Worm (Caenorhabditis elegans): ENCODE data around the gene F46C8.8.

The F46C8.8 gene

DNA sequence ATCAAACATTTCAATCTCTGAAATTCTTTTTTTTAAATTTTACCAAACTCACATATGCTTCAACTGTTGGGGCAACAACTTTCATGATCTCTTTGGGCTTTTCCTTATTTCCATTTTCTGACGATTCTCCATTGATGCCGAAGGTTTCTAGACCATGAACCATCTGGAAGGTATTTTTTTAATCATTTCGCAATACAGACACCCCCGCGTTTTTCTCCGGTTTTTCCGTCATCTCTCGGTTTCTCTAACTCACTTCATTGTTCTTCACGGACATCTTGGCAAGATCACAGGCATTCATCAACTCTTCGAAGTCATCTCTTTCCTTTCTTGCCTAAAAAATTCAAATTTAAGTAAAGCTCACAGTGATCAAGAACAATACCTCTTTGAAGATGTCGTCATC, 18.9 kb upstream of the F46C8.8 start:
- TF ChIP-seq W03F9.2 (tag; optimal IDR thresholded peaks at IDR 0.05) (no peak), him-1 (tag; optimal IDR thresholded peaks at IDR 0.05) (no peak), dao-5 (tag; optimal IDR thresholded peaks at IDR 0.05) (no peak)

DNA sequence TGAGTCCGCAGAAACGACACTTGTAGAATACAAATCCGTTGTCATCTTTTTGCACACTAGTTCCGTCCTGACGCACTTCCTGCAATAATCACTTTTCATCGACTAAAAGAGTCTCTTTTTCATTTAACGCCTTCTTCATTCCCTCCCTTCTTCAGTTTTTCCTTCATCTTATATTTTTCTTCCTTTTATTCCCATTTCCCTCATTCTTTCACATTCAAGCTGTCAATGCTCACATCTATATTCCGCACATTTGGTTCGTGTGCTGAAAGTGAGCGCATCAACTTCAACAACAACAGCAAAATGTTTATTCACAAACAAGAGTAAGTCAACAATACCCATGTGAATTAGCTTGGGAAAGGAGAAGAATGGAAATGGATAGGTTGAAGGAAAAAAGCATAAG, 17.8 kb upstream of the F46C8.8 start, which contains the start of gene pcyt-1:
pcyt-1 (plus strand) TSS at position 301 of the 400 bp plus-strand sequence.
- TF ChIP-seq dao-5 (tag; optimal IDR thresholded peaks at IDR 0.05), result no peak
- no peak for TF ChIP-seq W03F9.2 (tag; optimal IDR thresholded peaks at IDR 0.05)
- TF ChIP-seq him-1 (tag; optimal IDR thresholded peaks at IDR 0.05), result no peak

DNA sequence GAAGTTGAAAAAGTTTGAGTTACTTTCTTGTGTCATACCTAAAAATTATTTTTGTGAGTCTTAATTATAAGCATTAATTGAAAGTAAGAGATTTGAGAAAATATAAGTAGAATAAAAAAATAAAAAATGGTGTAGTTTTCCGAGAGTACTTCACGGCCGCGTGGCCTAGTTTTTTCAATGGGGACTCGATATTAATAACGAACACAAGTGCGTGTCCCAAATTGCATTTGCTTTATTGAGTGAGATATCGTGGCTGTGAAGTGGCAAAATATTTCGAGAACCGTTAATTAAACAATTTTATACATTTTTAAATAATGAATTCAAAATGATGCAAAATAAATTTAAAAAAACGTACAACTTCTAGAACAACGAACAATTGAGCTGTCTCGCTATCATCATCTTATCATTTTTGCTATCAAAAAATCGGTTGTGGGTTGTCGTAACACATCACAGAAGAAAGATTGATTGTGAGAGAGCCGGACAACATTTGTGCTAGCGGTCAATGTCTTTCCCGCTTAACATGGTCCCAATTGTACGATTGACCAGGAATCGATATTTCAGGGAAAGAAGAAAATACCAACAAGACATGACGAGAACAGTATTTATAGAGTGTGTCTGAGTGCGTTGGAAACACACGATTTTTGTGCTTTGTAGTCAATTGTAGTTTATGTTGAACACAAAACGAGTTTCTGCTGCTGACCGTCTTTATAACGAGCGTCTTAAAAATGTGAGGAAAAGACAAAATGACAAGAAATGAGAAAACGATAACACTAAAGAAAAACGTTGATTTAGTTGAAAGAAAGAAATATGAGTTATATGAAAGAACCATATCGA, 15.7 kb upstream of the F46C8.8 start, which contains the start of gene apy-1:
apy-1 (minus strand) TSS at position 38 of the 834 bp plus-strand sequence.
- TF ChIP-seq him-1 (tag; optimal IDR thresholded peaks at IDR 0.05) (no peak), dao-5 (tag; optimal IDR thresholded peaks at IDR 0.05) (no peak), W03F9.2 (tag; optimal IDR thresholded peaks at IDR 0.05) (no peak)

DNA sequence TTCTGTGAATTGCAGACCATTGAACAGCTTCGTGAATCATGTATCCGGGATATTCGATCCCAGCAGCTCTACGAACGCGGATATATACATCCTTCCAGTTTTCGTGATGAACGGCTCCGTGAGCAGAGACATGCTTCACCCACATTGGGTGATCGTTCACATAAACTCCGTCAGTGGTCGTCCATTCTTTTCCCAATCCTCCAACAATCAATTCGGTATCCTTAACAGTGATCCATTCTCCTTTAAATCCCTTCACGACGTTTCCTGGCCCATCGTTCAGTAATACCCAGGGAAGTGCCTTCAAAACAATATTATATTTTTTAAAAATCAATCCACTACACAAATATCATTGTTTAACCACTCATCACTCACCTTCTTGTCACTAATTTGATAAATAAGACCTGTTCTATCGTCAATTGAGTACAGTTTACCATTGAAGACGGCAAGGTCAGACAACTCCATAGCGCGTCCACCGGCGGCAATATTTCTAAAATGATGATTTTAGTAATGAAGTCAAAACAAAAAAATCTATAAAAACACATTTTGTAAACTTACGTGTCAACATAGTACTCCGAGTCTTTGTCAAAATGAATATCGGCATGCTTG, 14.6 kb upstream of the F46C8.8 start:
- TF ChIP-seq him-1 (tag; optimal IDR thresholded peaks at IDR 0.05), result no peak
- no peak for TF ChIP-seq W03F9.2 (tag; optimal IDR thresholded peaks at IDR 0.05)
- no peak for TF ChIP-seq dao-5 (tag; optimal IDR thresholded peaks at IDR 0.05)

DNA sequence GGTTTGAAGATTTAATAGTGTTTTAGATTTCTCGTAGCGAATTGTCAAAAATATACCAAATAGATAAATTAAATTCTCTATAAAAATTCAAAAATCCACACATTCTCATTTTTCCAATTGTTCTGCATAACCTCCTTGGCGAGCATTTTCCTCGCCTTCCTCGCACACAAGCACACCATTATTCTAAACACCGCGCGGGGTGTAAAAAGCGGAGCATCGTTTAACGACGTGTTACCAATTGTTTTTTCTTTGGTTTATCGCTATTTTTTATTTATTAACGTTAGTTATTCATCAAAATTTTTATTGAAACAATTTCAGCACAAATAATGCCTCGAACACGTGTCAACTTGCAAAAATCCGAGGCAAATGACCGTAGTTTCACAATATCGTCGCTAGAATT, 10.8 kb upstream of the F46C8.8 start, which contains the start of gene vps-52:
vps-52 (plus strand) TSS at position 319 of the 400 bp plus-strand sequence.
- no peak for TF ChIP-seq dao-5 (tag; optimal IDR thresholded peaks at IDR 0.05)
- no peak for TF ChIP-seq W03F9.2 (tag; optimal IDR thresholded peaks at IDR 0.05)
- no peak for TF ChIP-seq him-1 (tag; optimal IDR thresholded peaks at IDR 0.05)

DNA sequence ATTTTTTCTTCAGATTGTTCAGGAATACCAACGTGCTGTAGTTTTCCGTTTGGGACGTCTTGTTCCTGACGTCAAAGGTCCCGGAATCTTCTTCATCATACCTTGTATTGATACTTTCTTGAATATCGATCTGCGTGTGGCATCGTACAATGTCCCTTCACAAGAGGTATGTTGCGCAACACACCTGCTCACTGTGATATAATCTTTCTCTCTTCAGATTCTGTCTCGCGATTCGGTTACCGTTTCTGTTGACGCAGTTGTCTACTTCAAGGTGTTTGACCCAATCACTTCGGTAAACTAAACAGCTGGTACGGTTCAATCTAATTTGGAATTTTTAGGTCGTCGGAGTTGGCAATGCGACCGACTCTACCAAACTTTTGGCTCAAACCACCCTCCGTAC, 9.2 kb upstream of the F46C8.8 start:
- TF ChIP-seq dao-5 (tag; optimal IDR thresholded peaks at IDR 0.05) (no peak), him-1 (tag; optimal IDR thresholded peaks at IDR 0.05) (no peak), W03F9.2 (tag; optimal IDR thresholded peaks at IDR 0.05) (no peak)

DNA sequence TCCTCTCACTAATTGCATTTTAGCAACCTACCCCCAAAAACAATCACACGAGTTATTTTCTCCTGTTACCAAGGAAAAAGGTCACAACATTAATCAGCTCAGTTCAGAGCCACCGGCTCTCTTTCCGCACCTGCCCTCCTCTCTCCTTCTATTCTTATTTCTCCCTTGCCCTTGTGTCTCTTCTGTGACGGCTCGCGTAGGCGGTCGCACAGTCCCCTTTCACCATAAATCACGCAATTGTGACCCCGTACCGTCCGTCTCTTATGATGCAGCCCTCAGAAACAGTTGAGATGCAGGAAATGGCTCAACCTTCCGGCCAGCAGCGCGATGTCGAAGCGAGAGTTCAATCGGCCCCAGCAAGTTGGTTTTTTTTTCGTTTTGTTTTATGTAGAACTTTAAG, 8.4 kb upstream of the F46C8.8 start, which contains the start of gene sto-1:
sto-1 (plus strand) TSS at position 200 of the 400 bp plus-strand sequence.
- TF ChIP-seq dao-5 (tag; optimal IDR thresholded peaks at IDR 0.05) (no peak), him-1 (tag; optimal IDR thresholded peaks at IDR 0.05) (no peak), W03F9.2 (tag; optimal IDR thresholded peaks at IDR 0.05) (no peak)

DNA sequence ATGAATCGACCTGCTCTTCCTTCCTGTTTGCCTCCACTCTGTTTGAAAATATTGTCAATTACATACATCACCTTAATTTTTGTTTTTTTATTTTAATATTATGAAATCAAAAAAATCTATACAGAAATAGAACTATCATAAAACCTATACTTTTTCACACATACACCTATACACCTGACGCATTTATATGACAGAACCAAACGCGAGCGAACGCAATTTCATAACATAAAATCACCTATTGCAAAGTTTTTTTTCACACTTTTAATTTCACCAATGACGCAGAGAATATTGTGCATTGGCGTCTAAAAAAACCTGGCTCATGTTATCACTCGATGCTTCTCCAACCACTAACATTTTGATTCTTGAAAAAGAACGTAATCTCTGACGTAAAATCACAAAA, 7.7 kb upstream of the F46C8.8 start:
- TF ChIP-seq W03F9.2 (tag; optimal IDR thresholded peaks at IDR 0.05), result no peak
- TF ChIP-seq him-1 (tag; optimal IDR thresholded peaks at IDR 0.05), result no peak
- no peak for TF ChIP-seq dao-5 (tag; optimal IDR thresholded peaks at IDR 0.05)

DNA sequence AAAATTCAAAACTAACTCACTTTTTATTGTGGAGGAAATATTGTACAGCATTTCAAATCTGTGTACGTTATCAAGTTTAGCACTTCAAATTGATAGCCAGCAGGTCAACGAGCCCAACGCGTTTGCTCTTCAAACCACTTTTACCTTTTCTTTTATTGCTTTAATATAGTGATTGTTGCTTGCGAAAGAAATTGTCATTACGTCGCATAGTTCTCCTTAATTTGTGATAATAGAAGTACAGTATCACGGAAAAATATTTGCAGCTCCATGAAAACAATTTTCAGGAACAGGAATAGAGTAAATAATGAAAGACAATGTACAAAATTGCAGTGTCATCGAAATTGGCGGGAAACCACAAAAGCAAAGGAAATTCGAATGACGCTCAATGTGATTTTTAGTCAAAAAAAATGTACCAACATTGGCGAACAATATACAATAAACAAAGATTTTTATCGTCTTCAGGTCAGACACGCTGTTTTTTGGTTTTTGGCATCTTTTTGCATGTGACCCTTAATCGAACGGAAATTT, 4.8 kb upstream of the F46C8.8 start, which contains the start of the genes PDB1.1 and F08C6.5:
PDB1.1 (minus strand) TSS at position 158 of the 528 bp plus-strand sequence.
F08C6.5 (plus strand) TSS at position 478 of the 528 bp plus-strand sequence.
- no peak for TF ChIP-seq W03F9.2 (tag; optimal IDR thresholded peaks at IDR 0.05)
- TF ChIP-seq dao-5 (tag; optimal IDR thresholded peaks at IDR 0.05), result no peak
- no peak for TF ChIP-seq him-1 (tag; optimal IDR thresholded peaks at IDR 0.05)

DNA sequence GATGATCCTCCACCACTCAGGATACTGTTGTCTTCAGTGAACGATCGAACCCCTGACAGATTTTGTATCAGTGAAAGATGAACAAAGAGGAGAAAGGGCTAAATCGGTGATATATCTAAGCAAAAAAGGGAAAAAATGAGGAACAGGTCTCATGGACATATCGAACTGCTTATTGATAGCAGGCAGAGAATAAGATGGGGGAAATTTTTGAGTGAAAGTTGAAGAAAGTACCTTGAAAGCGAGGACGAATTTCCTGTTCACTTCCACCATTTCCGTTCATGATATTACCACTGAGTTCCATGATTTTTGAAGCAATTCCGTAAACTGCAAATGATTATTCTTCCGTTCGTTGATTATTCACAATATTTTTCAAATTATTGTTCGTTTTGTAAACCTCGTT, 895 bp downstream of the F46C8.8 start:
- TF ChIP-seq dao-5 (tag; optimal IDR thresholded peaks at IDR 0.05) (no peak), W03F9.2 (tag; optimal IDR thresholded peaks at IDR 0.05) (no peak), him-1 (tag; optimal IDR thresholded peaks at IDR 0.05) (no peak)

DNA sequence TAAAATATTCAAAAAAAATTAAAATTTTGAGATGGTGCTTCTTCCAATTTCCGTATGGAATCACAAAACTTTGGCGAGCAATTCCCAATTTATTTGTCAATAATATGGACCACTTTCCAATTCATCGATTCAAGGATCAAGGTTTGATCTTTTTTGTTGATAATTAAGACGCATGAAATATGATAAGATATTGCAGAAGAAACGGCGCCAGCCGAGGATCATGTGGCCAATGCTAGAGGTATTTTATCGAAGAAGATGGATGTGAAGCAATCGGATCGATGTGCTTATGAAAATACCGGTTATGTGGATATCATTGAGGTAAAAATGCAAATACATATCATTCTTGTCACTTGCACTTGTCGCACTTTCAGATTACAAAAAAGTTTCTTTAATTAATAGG, 3.8 kb downstream of the F46C8.8 start:
- no peak for TF ChIP-seq him-1 (tag; optimal IDR thresholded peaks at IDR 0.05)

DNA sequence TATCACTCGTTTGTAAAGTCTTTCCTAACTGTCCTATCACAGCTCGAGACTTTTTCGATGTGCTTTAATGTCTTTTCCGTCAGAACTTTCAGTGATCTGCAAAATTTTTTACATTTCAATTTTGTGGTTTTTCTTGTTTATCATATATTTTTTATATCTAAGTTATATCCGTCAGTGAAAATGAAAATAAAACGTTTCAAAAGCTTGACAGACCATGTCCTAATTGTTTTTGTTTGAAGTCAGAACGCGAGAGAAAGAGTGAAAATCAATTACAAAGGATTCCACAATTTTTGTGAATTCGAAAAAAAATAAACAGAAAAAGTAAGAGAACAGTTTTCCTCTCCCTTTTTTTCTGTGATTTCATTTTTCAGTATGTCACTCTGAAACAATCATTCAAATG, 6.1 kb downstream of the F46C8.8 start, which contains the start of gene F46C8.1:
F46C8.1 (plus strand) TSS at position 301 of the 400 bp plus-strand sequence.
- no peak for TF ChIP-seq dao-5 (tag; optimal IDR thresholded peaks at IDR 0.05)
- no peak for TF ChIP-seq him-1 (tag; optimal IDR thresholded peaks at IDR 0.05)
- TF ChIP-seq W03F9.2 (tag; optimal IDR thresholded peaks at IDR 0.05), result no peak

DNA sequence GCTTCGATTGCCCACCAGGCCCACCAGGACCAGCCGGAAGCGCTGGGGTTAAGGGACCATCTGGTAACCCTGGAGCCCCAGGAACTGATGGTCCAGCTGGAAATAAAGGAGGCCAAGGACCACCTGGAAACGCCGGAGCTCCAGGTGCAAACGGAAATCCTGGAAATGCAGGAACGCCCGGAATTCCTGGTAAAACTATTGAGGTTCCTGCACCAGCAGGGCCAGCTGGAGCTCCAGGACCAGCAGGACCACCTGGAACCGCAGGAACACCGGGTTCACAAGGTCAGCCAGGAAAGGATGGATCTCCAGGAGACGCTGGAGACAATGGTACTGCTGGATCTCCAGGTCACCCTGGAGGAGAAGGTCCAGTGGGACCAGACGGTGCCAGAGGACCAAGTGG, 6.5 kb downstream of the F46C8.8 start:
- no peak for TF ChIP-seq W03F9.2 (tag; optimal IDR thresholded peaks at IDR 0.05)
- TF ChIP-seq him-1 (tag; optimal IDR thresholded peaks at IDR 0.05), result no peak
- TF ChIP-seq dao-5 (tag; optimal IDR thresholded peaks at IDR 0.05), result no peak

DNA sequence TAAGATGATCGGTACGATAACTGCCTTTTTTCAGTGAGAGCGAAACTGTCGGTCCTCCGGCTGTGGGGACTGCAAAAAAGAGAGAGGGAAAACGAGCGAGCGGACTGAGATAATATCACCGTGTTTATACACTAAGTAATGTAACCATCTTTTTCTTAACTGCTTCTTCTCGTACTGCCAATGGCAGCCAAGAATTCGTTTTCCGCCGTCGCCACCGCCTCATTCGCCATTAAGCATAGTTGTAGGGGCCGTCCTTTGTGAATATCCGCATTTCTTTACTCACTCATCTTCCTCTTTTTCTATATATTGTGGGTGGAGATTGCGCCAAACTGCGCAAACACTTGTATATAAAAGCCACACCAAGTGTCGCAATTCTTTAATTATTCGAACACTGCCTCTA, 7.7 kb downstream of the F46C8.8 start, which contains the start of gene col-174:
col-174 (plus strand) TSS at position 301 of the 400 bp plus-strand sequence.
- TF ChIP-seq W03F9.2 (tag; optimal IDR thresholded peaks at IDR 0.05), result no peak
- TF ChIP-seq him-1 (tag; optimal IDR thresholded peaks at IDR 0.05), result no peak
- no peak for TF ChIP-seq dao-5 (tag; optimal IDR thresholded peaks at IDR 0.05)
